Fruit fly (Drosophila melanogaster): Measurements from ENCODE around the gene Ref1.
A peak's percentile ranks its signal among the peaks of the same experiment; 100 is the strongest.

Ref1 gene

dm6 chr3R:7037250-7037802 is 42.9 kb downstream of the Ref1 start (continued):
- TF ChIP-seq da (GFP tag; optimal IDR thresholded peaks at IDR 0.05) (peak; percentile 53), dati (GFP tag; IDR thresholded peaks at IDR 0.05) (no peak), CG8388 (GFP tag; optimal IDR thresholded peaks at IDR 0.05) (no peak), CG9817 (tag; optimal IDR thresholded peaks at IDR 0.05) (no peak), mam (GFP tag; optimal IDR thresholded peaks at IDR 0.05) (peak; percentile 31), CG18262 (tag; optimal IDR thresholded peaks at IDR 0.05) (peak; percentile 18), CG10267 (tag; optimal IDR thresholded peaks at IDR 0.05) (peak; percentile 91), mld (GFP tag; IDR thresholded peaks at IDR 0.05; ENCODE audit: partially characterized antibody) (0 out of 3 replicates have a peak, but pooled peaks have one; percentile 5), dimm (GFP tag; IDR thresholded peaks at IDR 0.05) (no peak), CG12236 (GFP tag; optimal IDR thresholded peaks at IDR 0.05) (no peak), cas (GFP tag; IDR thresholded peaks at IDR 0.05) (no peak), CG32767 (GFP tag; IDR thresholded peaks at IDR 0.05) (0 out of 2 replicates have a peak, but pooled peaks have one; percentile 18), CG15011 (GFP tag; optimal IDR thresholded peaks at IDR 0.05) (no peak), CG8765 (GFP tag; IDR thresholded peaks at IDR 0.05) (0 out of 2 replicates have a peak, but pooled peaks have one; percentile 16), bbx (GFP tag; IDR thresholded peaks at IDR 0.05; ENCODE audit: partially characterized antibody) (no peak; the same call in none of the 2 replicates), YL-1 (GFP tag; optimal IDR thresholded peaks at IDR 0.05) (no peak), CG13624 (GFP tag; optimal IDR thresholded peaks at IDR 0.05) (no peak), Sox102F (GFP tag; optimal IDR thresholded peaks at IDR 0.05) (no peak), nom (GFP tag; optimal IDR thresholded peaks at IDR 0.05) (peak; percentile 11), sug (tag; optimal IDR thresholded peaks at IDR 0.05) (no peak), CG17186 (GFP tag; optimal IDR thresholded peaks at IDR 0.05) (no peak), Nf-YA (GFP tag; IDR thresholded peaks at IDR 0.05) (no peak), CG12155 (GFP tag; optimal IDR thresholded peaks at IDR 0.05) (no peak), Sox100B (GFP tag; optimal IDR thresholded peaks at IDR 0.05) (no peak), tgo (GFP tag; IDR thresholded peaks at IDR 0.05) (no peak), scrt (GFP tag; optimal IDR thresholded peaks at IDR 0.05) (peak; percentile 97), kay (GFP tag; optimal IDR thresholded peaks at IDR 0.05) (no peak), Hmr (GFP tag; optimal IDR thresholded peaks at IDR 0.05) (peak; percentile 37), Sry-δ (GFP tag; optimal IDR thresholded peaks at IDR 0.05) (no peak), Nf-YC (tag; optimal IDR thresholded peaks at IDR 0.05) (peak; percentile 95), pan (optimal IDR thresholded peaks at IDR 0.05) (no peak), pan (GFP tag; optimal IDR thresholded peaks at IDR 0.05 in 1 of 2, IDR thresholded peaks at IDR 0.05 in 1 of 2) (no peak), Camta (GFP tag; optimal IDR thresholded peaks at IDR 0.05) (no peak), CG11723 (GFP tag; optimal IDR thresholded peaks at IDR 0.05) (no peak), Jarid2 (GFP tag; optimal IDR thresholded peaks at IDR 0.05) (peak; percentile 43), corto (GFP tag; optimal IDR thresholded peaks at IDR 0.05) (no peak), CG31365 (tag; optimal IDR thresholded peaks at IDR 0.05) (no peak), nerfin-2 (GFP tag; IDR thresholded peaks at IDR 0.05; ENCODE audit: partially characterized antibody) (no peak), nmo (GFP tag; optimal IDR thresholded peaks at IDR 0.05) (peak; percentile 37), CG4424 (GFP tag; optimal IDR thresholded peaks at IDR 0.05) (no peak), CG8089 (GFP tag; optimal IDR thresholded peaks at IDR 0.05) (peak; percentile 11), CG10147 (GFP tag; optimal IDR thresholded peaks at IDR 0.05) (no peak), CG7963 (GFP tag; IDR thresholded peaks at IDR 0.05; ENCODE audit: partially characterized antibody) (no peak), CG10431 (GFP tag; optimal IDR thresholded peaks at IDR 0.05) (no peak), chm (GFP tag; IDR thresholded peaks at IDR 0.05) (0 out of 2 replicates have a peak, but pooled peaks have one; percentile 15), CG4282 (GFP tag; optimal IDR thresholded peaks at IDR 0.05) (no peak), pum (GFP tag; optimal IDR thresholded peaks at IDR 0.05) (no peak), CG10565 (GFP tag; optimal IDR thresholded peaks at IDR 0.05) (no peak), Lim3 (GFP tag; IDR thresholded peaks at IDR 0.05) (no peak), ranshi (GFP tag; IDR thresholded peaks at IDR 0.05) (no peak)

Measured in whole organism, embryonic.